Worm (Caenorhabditis elegans): ENCODE measurements around the gene Y75B7B.2.

Gene Y75B7B.2

ce11 chrV:1287276-1287675 lies 11.5 kb upstream of the Y75B7B.2 start:
- no peak for TF ChIP-seq Y55F3AM.14 (GFP tag; optimal IDR thresholded peaks at IDR 0.05)
- TF ChIP-seq ZK546.5 (tag; optimal IDR thresholded peaks at IDR 0.05): no peak
- no peak for TF ChIP-seq mbf-1 (tag; optimal IDR thresholded peaks at IDR 0.05)
- peak; percentile 38 for TF ChIP-seq sma-9 (GFP tag; optimal IDR thresholded peaks at IDR 0.05)
- TF ChIP-seq sma-9 (tag; optimal IDR thresholded peaks at IDR 0.05): no peak
- no peak for TF ChIP-seq nhr-11 (tag; optimal IDR thresholded peaks at IDR 0.05)
- TF ChIP-seq nhr-129 (tag; optimal IDR thresholded peaks at IDR 0.05): no peak
- no peak for TF ChIP-seq nhr-6 (tag; optimal IDR thresholded peaks at IDR 0.05)
- TF ChIP-seq unc-62 (GFP tag; optimal IDR thresholded peaks at IDR 0.05): no peak
- TF ChIP-seq fos-1 (tag; optimal IDR thresholded peaks at IDR 0.05): peak; percentile 4
- TF ChIP-seq ztf-11 (tag; optimal IDR thresholded peaks at IDR 0.05): no peak
- no peak for TF ChIP-seq lin-11 (tag; optimal IDR thresholded peaks at IDR 0.05)
- TF ChIP-seq nhr-25 (tag; optimal IDR thresholded peaks at IDR 0.05): no peak
- no peak for TF ChIP-seq R02D3.7 (tag; optimal IDR thresholded peaks at IDR 0.05)

- no peak for TF ChIP-seq nhr-21 (tag; optimal IDR thresholded peaks at IDR 0.05)
- no peak for TF ChIP-seq nhr-77 (tag; optimal IDR thresholded peaks at IDR 0.05)
- TF ChIP-seq egl-27 (tag; optimal IDR thresholded peaks at IDR 0.05): no peak
- no peak for TF ChIP-seq ztf-11 (tag; optimal IDR thresholded peaks at IDR 0.05)
- no peak for TF ChIP-seq lin-39 (tag; optimal IDR thresholded peaks at IDR 0.05)
- no peak for TF ChIP-seq sma-3 (GFP tag; optimal IDR thresholded peaks at IDR 0.05)
- no peak for TF ChIP-seq unc-39 (tag; optimal IDR thresholded peaks at IDR 0.05)
- TF ChIP-seq nhr-237 (tag; optimal IDR thresholded peaks at IDR 0.05): no peak
- TF ChIP-seq zag-1 (tag; optimal IDR thresholded peaks at IDR 0.05): no peak
- TF ChIP-seq nhr-129 (tag; optimal IDR thresholded peaks at IDR 0.05): peak; percentile 63
- TF ChIP-seq unc-62 (GFP tag; optimal IDR thresholded peaks at IDR 0.05): no peak
- TF ChIP-seq sma-9 (GFP tag; optimal IDR thresholded peaks at IDR 0.05): peak; percentile 49
- TF ChIP-seq sma-9 (tag; optimal IDR thresholded peaks at IDR 0.05): no peak
- no peak for TF ChIP-seq nhr-6 (tag; optimal IDR thresholded peaks at IDR 0.05)
- TF ChIP-seq C34F6.9 (tag; optimal IDR thresholded peaks at IDR 0.05): peak; percentile 64
- peak; percentile 26 for TF ChIP-seq unc-55 (GFP tag; optimal IDR thresholded peaks at IDR 0.05)
- no peak for TF ChIP-seq R02D3.7 (tag; optimal IDR thresholded peaks at IDR 0.05)
- TF ChIP-seq peb-1 (tag; optimal IDR thresholded peaks at IDR 0.05): no peak
- no peak for TF ChIP-seq lin-13 (GFP tag; optimal IDR thresholded peaks at IDR 0.05)
- no peak for TF ChIP-seq nhr-11 (tag; optimal IDR thresholded peaks at IDR 0.05)
- no peak for TF ChIP-seq ceh-16 (tag; optimal IDR thresholded peaks at IDR 0.05)
- no peak for TF ChIP-seq aly-2 (tag; optimal IDR thresholded peaks at IDR 0.05)
- TF ChIP-seq elt-1 (tag; optimal IDR thresholded peaks at IDR 0.05): no peak
- TF ChIP-seq dmd-4 (tag; optimal IDR thresholded peaks at IDR 0.05): no peak
- no peak for TF ChIP-seq snpc-4 (tag; optimal IDR thresholded peaks at IDR 0.05)
- peak; percentile 42 for TF ChIP-seq gmeb-1 (tag; optimal IDR thresholded peaks at IDR 0.05)
- no peak for TF ChIP-seq ZK546.5 (tag; optimal IDR thresholded peaks at IDR 0.05)
- TF ChIP-seq fos-1 (tag; optimal IDR thresholded peaks at IDR 0.05): peak; percentile 50
- peak; percentile 46 for TF ChIP-seq nhr-25 (tag; optimal IDR thresholded peaks at IDR 0.05)
- TF ChIP-seq ztf-1 (GFP tag; conservative IDR thresholded peaks at IDR 0.05): no peak
- TF ChIP-seq crh-2 (tag; optimal IDR thresholded peaks at IDR 0.05): peak; percentile 43
- TF ChIP-seq ztf-4 (tag; optimal IDR thresholded peaks at IDR 0.05): no peak
- TF ChIP-seq ama-1 (optimal IDR thresholded peaks at IDR 0.05): peak; percentile 6
- TF ChIP-seq lsy-2 (tag; optimal IDR thresholded peaks at IDR 0.05): no peak
- TF ChIP-seq F13H6.1 (tag; optimal IDR thresholded peaks at IDR 0.05): peak; percentile 31
- TF ChIP-seq ceh-82 (tag; optimal IDR thresholded peaks at IDR 0.05): no peak
- no peak for TF ChIP-seq mdl-1 (tag; optimal IDR thresholded peaks at IDR 0.05)
- no peak for TF ChIP-seq Y55F3AM.14 (GFP tag; optimal IDR thresholded peaks at IDR 0.05)
Measured at ce11 chrV:1285657-1286123, 9.9 kb upstream of the Y75B7B.2 start, which contains the start of gene tank-1. Gene tank-1 (minus strand): TSS chrV:1285707.

- no peak for TF ChIP-seq nhr-10 (tag; optimal IDR thresholded peaks at IDR 0.05)
- TF ChIP-seq elt-1 (tag; optimal IDR thresholded peaks at IDR 0.05): no peak
- TF ChIP-seq skn-1 (tag; optimal IDR thresholded peaks at IDR 0.05): no peak
- no peak for TF ChIP-seq ztf-4 (tag; optimal IDR thresholded peaks at IDR 0.05)
- no peak for TF ChIP-seq blmp-1 (tag; optimal IDR thresholded peaks at IDR 0.05; ENCODE audit: insufficient read depth)
- TF ChIP-seq nhr-21 (tag; optimal IDR thresholded peaks at IDR 0.05): no peak
- no peak for TF ChIP-seq ama-1 (optimal IDR thresholded peaks at IDR 0.05)
- TF ChIP-seq sma-9 (GFP tag; optimal IDR thresholded peaks at IDR 0.05): no peak
- TF ChIP-seq sma-9 (tag; optimal IDR thresholded peaks at IDR 0.05): no peak
- no peak for TF ChIP-seq ceh-82 (tag; optimal IDR thresholded peaks at IDR 0.05)
- TF ChIP-seq nhr-23 (tag; optimal IDR thresholded peaks at IDR 0.05): no peak
- no peak for TF ChIP-seq zag-1 (tag; optimal IDR thresholded peaks at IDR 0.05)
- no peak for TF ChIP-seq mbf-1 (tag; optimal IDR thresholded peaks at IDR 0.05)
- no peak for TF ChIP-seq F13H6.1 (tag; optimal IDR thresholded peaks at IDR 0.05)
- no peak for TF ChIP-seq fos-1 (tag; optimal IDR thresholded peaks at IDR 0.05)
- TF ChIP-seq dmd-4 (tag; optimal IDR thresholded peaks at IDR 0.05): no peak
Measured at ce11 chrV:1278529-1278928, 2.7 kb upstream of the Y75B7B.2 start.
